Worm (Caenorhabditis elegans) whole organism, L2 larva: Measurements from ENCODE around the gene Y110A2AL.2.

Experiments
- C34F6.9 ChIP-seq: fragments of 150-350 bp; optimal IDR thresholded peaks from 2 replicates; lab custom pipeline; 2014; ENCODE audit warnings: missing biosample characterization, missing genetic modification characterization
- F13H6.1 ChIP-seq: sonication (generic microtip); optimal IDR thresholded peaks from 2 replicates; lab custom pipeline; 2016; ENCODE audit warnings: missing genetic modification characterization, missing compliant biosample characterization
- R02D3.7 ChIP-seq: fragments of 150-350 bp; optimal IDR thresholded peaks from 2 replicates; lab custom pipeline; 2014; ENCODE audit warnings: missing biosample characterization, missing genetic modification characterization
- Y55F3AM.14 ChIP-seq: fragments of 200-800 bp; sonication (Bioruptor generic); optimal IDR thresholded peaks from 2 replicates; lab custom pipeline; 2018; ENCODE audit warnings: mild to moderate bottlenecking, missing genetic modification characterization, missing compliant biosample characterization
- ZK546.5 ChIP-seq: sonication (generic microtip); optimal IDR thresholded peaks from 2 replicates; lab custom pipeline; 2017; ENCODE audit warnings: missing biosample characterization, missing genetic modification characterization
- alr-1 ChIP-seq: fragments of 150-350 bp; optimal IDR thresholded peaks from 2 replicates; lab custom pipeline; 2014; ENCODE audit warnings: missing biosample characterization, missing genetic modification characterization
- aly-2 ChIP-seq: fragments of 150-350 bp; optimal IDR thresholded peaks from 2 replicates; lab custom pipeline; 2014; ENCODE audit warnings: missing biosample characterization, missing genetic modification characterization
- ama-1 ChIP-seq: fragments of 150-350 bp; optimal IDR thresholded peaks from 2 replicates; lab custom pipeline; 2018; ENCODE audit warnings: inconsistent platforms
- blmp-1 ChIP-seq: sonication (generic microtip); optimal IDR thresholded peaks from 2 replicates; lab custom pipeline; 2017; ENCODE audit warnings: missing genetic modification characterization, mild to moderate bottlenecking, missing compliant biosample characterization, antibody characterized with exemption, moderate library complexity; ENCODE audit not compliant: insufficient read depth
- ceh-16 ChIP-seq: fragments of 150-350 bp; optimal IDR thresholded peaks from 2 replicates; lab custom pipeline; 2014; ENCODE audit warnings: missing biosample characterization, missing genetic modification characterization
- ceh-82 ChIP-seq: fragments of 150-350 bp; optimal IDR thresholded peaks from 2 replicates; lab custom pipeline; 2014; ENCODE audit warnings: missing biosample characterization, missing genetic modification characterization
- crh-2 ChIP-seq: sonication (generic microtip); optimal IDR thresholded peaks from 2 replicates; lab custom pipeline; 2017; ENCODE audit warnings: missing biosample characterization, missing genetic modification characterization
- dmd-4 ChIP-seq: sonication (generic microtip); optimal IDR thresholded peaks from 2 replicates; lab custom pipeline; 2017; ENCODE audit warnings: missing biosample characterization, missing genetic modification characterization
- egl-27 ChIP-seq: sonication (generic microtip); optimal IDR thresholded peaks from 3 replicates; lab custom pipeline; 2017; ENCODE audit warnings: missing biosample characterization, missing genetic modification reagents, missing genetic modification characterization
- elt-3 ChIP-seq: sonication (generic microtip); optimal IDR thresholded peaks from 2 replicates; lab custom pipeline; 2017; ENCODE audit warnings: missing biosample characterization, missing genetic modification characterization
- fos-1 ChIP-seq: fragments of 150-350 bp; optimal IDR thresholded peaks from 2 replicates; lab custom pipeline; 2014; ENCODE audit warnings: missing biosample characterization, missing genetic modification characterization
- gmeb-1 ChIP-seq: fragments of 150-350 bp; optimal IDR thresholded peaks from 2 replicates; lab custom pipeline; 2014; ENCODE audit warnings: missing biosample characterization, missing genetic modification characterization
- lin-11 ChIP-seq: fragments of 150-350 bp; sonication (generic microtip); optimal IDR thresholded peaks from 2 replicates; lab custom pipeline; 2014; ENCODE audit warnings: missing biosample characterization, missing genetic modification characterization, inconsistent platforms, mixed read lengths
- lin-13 ChIP-seq: fragments of 150-350 bp; optimal IDR thresholded peaks from 2 replicates; lab custom pipeline; 2014; ENCODE audit warnings: missing biosample characterization, missing genetic modification reagents, missing genetic modification characterization
- lin-39 ChIP-seq: fragments of 150-350 bp; optimal IDR thresholded peaks from 2 replicates; lab custom pipeline; 2014; ENCODE audit warnings: missing biosample characterization, missing genetic modification reagents, missing genetic modification characterization
- lsy-2 ChIP-seq, 2 experiments: fragments of 150-350 bp in 1 of 2; sonication (generic microtip) in 1 of 2; optimal IDR thresholded peaks; 2 replicates each; lab custom pipeline; 2014 to 2017; ENCODE audit warnings: missing biosample characterization in 2 of 2, missing genetic modification characterization in 2 of 2
- mab-5 ChIP-seq: fragments of 150-350 bp; optimal IDR thresholded peaks from 2 replicates; lab custom pipeline; 2014; ENCODE audit warnings: missing biosample characterization, missing genetic modification characterization
- mbf-1 ChIP-seq: sonication (generic microtip); optimal IDR thresholded peaks from 2 replicates; lab custom pipeline; 2017; ENCODE audit warnings: missing biosample characterization, missing genetic modification characterization
- mdl-1 ChIP-seq, 2 experiments: fragments of 150-350 bp in 1 of 2; sonication (generic microtip) in 1 of 2; optimal IDR thresholded peaks; 2 replicates each; lab custom pipeline; 2017; ENCODE audit warnings: missing biosample characterization in 2 of 2, missing genetic modification characterization in 2 of 2
- nhr-10 ChIP-seq: sonication (generic microtip); optimal IDR thresholded peaks from 2 replicates; lab custom pipeline; 2017; ENCODE audit warnings: missing biosample characterization, missing genetic modification characterization
- nhr-11 ChIP-seq: fragments of 150-350 bp; optimal IDR thresholded peaks from 2 replicates; lab custom pipeline; 2014; ENCODE audit warnings: missing biosample characterization, missing genetic modification characterization
- nhr-12 ChIP-seq: fragments of 150-350 bp; optimal IDR thresholded peaks from 2 replicates; lab custom pipeline; 2014; ENCODE audit warnings: missing biosample characterization, missing genetic modification characterization
- nhr-129 ChIP-seq: fragments of 150-350 bp; optimal IDR thresholded peaks from 2 replicates; lab custom pipeline; 2014; ENCODE audit warnings: missing biosample characterization, missing genetic modification characterization
- nhr-21 ChIP-seq: fragments of 150-350 bp; optimal IDR thresholded peaks from 2 replicates; lab custom pipeline; 2014; ENCODE audit warnings: missing biosample characterization, missing genetic modification characterization
- nhr-23 ChIP-seq: fragments of 150-350 bp; optimal IDR thresholded peaks from 2 replicates; lab custom pipeline; 2014; ENCODE audit warnings: missing biosample characterization, missing genetic modification reagents, missing genetic modification characterization
- nhr-237 ChIP-seq: fragments of 150-350 bp; optimal IDR thresholded peaks from 2 replicates; lab custom pipeline; 2014; ENCODE audit warnings: missing biosample characterization, missing genetic modification characterization
- nhr-25 ChIP-seq: fragments of 150-350 bp; sonication (generic microtip); optimal IDR thresholded peaks from 3 replicates; lab custom pipeline; 2014; ENCODE audit warnings: missing biosample characterization, missing genetic modification characterization
- nhr-6 ChIP-seq: fragments of 150-350 bp; optimal IDR thresholded peaks from 2 replicates; lab custom pipeline; 2014; ENCODE audit warnings: missing biosample characterization, missing genetic modification characterization
- nhr-77 ChIP-seq: fragments of 150-350 bp; optimal IDR thresholded peaks from 2 replicates; lab custom pipeline; 2014; ENCODE audit warnings: missing biosample characterization, missing genetic modification characterization
- peb-1 ChIP-seq: fragments of 150-350 bp; optimal IDR thresholded peaks from 2 replicates; lab custom pipeline; 2014; ENCODE audit warnings: missing biosample characterization, missing genetic modification characterization
- sem-4 ChIP-seq: fragments of 150-350 bp; optimal IDR thresholded peaks from 2 replicates; lab custom pipeline; 2014; ENCODE audit warnings: missing biosample characterization, missing genetic modification reagents, missing genetic modification characterization
- skn-1 ChIP-seq: sonication (generic microtip); optimal IDR thresholded peaks from 2 replicates; lab custom pipeline; 2017; ENCODE audit warnings: missing biosample characterization, missing genetic modification characterization
- sma-3 ChIP-seq: sonication (generic microtip); optimal IDR thresholded peaks from 2 replicates; lab custom pipeline; 2016; ENCODE audit warnings: missing genetic modification reagents, missing genetic modification characterization, missing compliant biosample characterization
- sma-9 ChIP-seq, 2 experiments: fragments of 150-350 bp in 1 of 2; sonication (generic microtip) in 1 of 2; optimal IDR thresholded peaks; 2 replicates each; lab custom pipeline; 2014 to 2016; ENCODE audit warnings: missing genetic modification characterization in 2 of 2, mild to moderate bottlenecking in 1 of 2, missing biosample characterization in 1 of 2, missing compliant biosample characterization in 1 of 2, missing genetic modification reagents in 1 of 2, moderate library complexity in 1 of 2
- snpc-4 ChIP-seq: fragments of 150-350 bp; optimal IDR thresholded peaks from 2 replicates; lab custom pipeline; 2014; ENCODE audit warnings: missing biosample characterization, missing genetic modification characterization
- unc-39 ChIP-seq: fragments of 150-350 bp; optimal IDR thresholded peaks from 2 replicates; lab custom pipeline; 2014; ENCODE audit warnings: missing biosample characterization, missing genetic modification characterization
- unc-55 ChIP-seq: fragments of 150-350 bp; sonication (generic microtip); optimal IDR thresholded peaks from 3 replicates; lab custom pipeline; 2014; ENCODE audit warnings: missing biosample characterization, missing genetic modification reagents, missing genetic modification characterization
- unc-62 ChIP-seq: fragments of 150-350 bp; optimal IDR thresholded peaks from 2 replicates; lab custom pipeline; 2014; ENCODE audit warnings: missing biosample characterization, missing genetic modification reagents, missing genetic modification characterization
- zag-1 ChIP-seq: fragments of 150-350 bp; optimal IDR thresholded peaks from 2 replicates; lab custom pipeline; 2014; ENCODE audit warnings: missing biosample characterization, missing genetic modification characterization
- ztf-1 ChIP-seq: fragments of 200-800 bp; sonication (Bioruptor generic); conservative IDR thresholded peaks from 2 replicates; pipeline ENCODE4 v1.3.6; 2022; ENCODE audit warnings: missing genetic modification characterization, missing compliant biosample characterization
- ztf-4 ChIP-seq: fragments of 150-350 bp; optimal IDR thresholded peaks from 2 replicates; lab custom pipeline; 2014; ENCODE audit warnings: missing biosample characterization, missing genetic modification characterization

Y110A2AL.2 gene

ce11 chrII:2888957-2889630 is 21.3 kb downstream of the Y110A2AL.2 start, which contains the start of gene pinn-1:
Gene pinn-1 (minus strand): TSS chrII:2889007.
- TF ChIP-seq nhr-129 (tag; lab: Kevin White, UChicago) (peak; percentile 63), egl-27 (tag; lab: Kevin White, UChicago) (peak; percentile 61), sma-3 (peak; percentile 93), R02D3.7 (tag; lab: Kevin White, UChicago) (peak; percentile 10), aly-2 (tag; lab: Kevin White, UChicago) (no peak), nhr-25 (peak; percentile 88), zag-1 (tag; lab: Kevin White, UChicago) (peak; percentile 66), nhr-11 (tag; lab: Kevin White, UChicago) (no peak), ztf-4 (tag; lab: Kevin White, UChicago) (peak; percentile 53), dmd-4 (tag; lab: Kevin White, UChicago) (no peak), ZK546.5 (tag; lab: Kevin White, UChicago) (no peak), nhr-77 (tag; lab: Kevin White, UChicago) (peak; percentile 73), mab-5 (tag; lab: Kevin White, UChicago) (peak; percentile 61), gmeb-1 (peak; percentile 87), unc-55 (peak; percentile 94), lsy-2 (tag; optimal IDR thresholded peaks at IDR 0.05; lab: Kevin White, UChicago) (peak; percentile 88 to 91), lin-39 (tag; lab: Kevin White, UChicago) (no peak), skn-1 (tag; lab: Kevin White, UChicago) (no peak), ama-1 (lab: Kevin White, UChicago) (no peak), sma-9 (GFP tag; optimal IDR thresholded peaks at IDR 0.05; lab: Kevin White, UChicago) (peak; percentile 94), sma-9 (tag; optimal IDR thresholded peaks at IDR 0.05; lab: Kevin White, UChicago) (no peak), unc-39 (tag; lab: Kevin White, UChicago) (no peak), nhr-237 (tag; lab: Kevin White, UChicago) (no peak), mbf-1 (tag; lab: Kevin White, UChicago) (no peak), snpc-4 (peak; percentile 60), nhr-21 (tag; lab: Kevin White, UChicago) (peak; percentile 87), blmp-1 (no peak), lin-13 (GFP tag; lab: Kevin White, UChicago) (peak; percentile 95), fos-1 (tag; lab: Kevin White, UChicago) (peak; percentile 85), sem-4 (peak; percentile 83), lin-11 (tag; lab: Kevin White, UChicago) (peak; percentile 78), peb-1 (no peak), ceh-16 (tag; lab: Kevin White, UChicago) (peak; percentile 73), nhr-10 (peak; percentile 62), F13H6.1 (peak; percentile 90), unc-62 (GFP tag; lab: Kevin White, UChicago) (no peak), Y55F3AM.14 (peak; percentile 50), nhr-23 (tag; lab: Kevin White, UChicago) (no peak), nhr-6 (tag; lab: Kevin White, UChicago) (peak; percentile 14), nhr-12 (peak; percentile 56), ceh-82 (tag; lab: Kevin White, UChicago) (peak; percentile 48), crh-2 (tag; lab: Kevin White, UChicago) (peak; percentile 87), mdl-1 (tag; optimal IDR thresholded peaks at IDR 0.05; lab: Kevin White, UChicago) (peak in 1 of 2 experiments; percentile 10), ztf-1 (GFP tag; lab: Robert Waterston, UW) (0 out of 2 replicates have a peak, but pooled peaks have one; percentile 56), C34F6.9 (tag; lab: Kevin White, UChicago) (peak; percentile 87), elt-3 (tag; lab: Kevin White, UChicago) (no peak), alr-1 (no peak)
